Worm (Caenorhabditis elegans) whole organism, L4/young adult: ENCODE measurements around the gene mes-4.

Experiments
- W03F9.2 ChIP-seq: fragments of 150-350 bp; optimal IDR thresholded peaks from 2 replicates; lab custom pipeline; 2014; ENCODE audit warnings: missing biosample characterization, missing genetic modification characterization
- dao-5 ChIP-seq: sonication (generic microtip); optimal IDR thresholded peaks from 2 replicates; lab custom pipeline; 2016; ENCODE audit warnings: missing genotype, missing genetic modification characterization, moderate library complexity, missing compliant biosample characterization
- him-1 ChIP-seq: sonication (generic microtip); optimal IDR thresholded peaks from 2 replicates; lab custom pipeline; 2016; ENCODE audit warnings: missing genotype, missing genetic modification reagents, missing genetic modification characterization, missing compliant biosample characterization

- TF ChIP-seq him-1 (tag; lab: Kevin White, UChicago) (no peak), W03F9.2 (no peak), dao-5 (no peak)
Observed at ce11 chrV:13432364-13432763, 5.0 kb downstream of the mes-4 start, which contains the start of gene srd-17.
